Worm (Caenorhabditis elegans): ENCODE measurements around the gene F42A9.9.
A peak's percentile ranks its signal among the peaks of the same experiment; 100 is the strongest.

Gene F42A9.9

ce11 chrIV:8617047-8617446 is 21.6 kb downstream of the F42A9.9 start, which contains the start of the genes F42A9.7 and F42A9.3:
TSS of gene F42A9.7 (minus strand) at chrIV:8617147.
TSS of gene F42A9.3 (plus strand) at chrIV:8617260.
- TF ChIP-seq hlh-17 (GFP tag; optimal IDR thresholded peaks at IDR 0.05; ENCODE audit: borderline replicate concordance) (no peak), ztf-11 (tag; optimal IDR thresholded peaks at IDR 0.05) (no peak), C16A3.4 (tag; optimal IDR thresholded peaks at IDR 0.05) (no peak), aha-1 (tag; optimal IDR thresholded peaks at IDR 0.05) (no peak), nhr-85 (tag) (no peak), lin-39 (tag; optimal IDR thresholded peaks at IDR 0.05) (no peak), snpc-4 (tag; optimal IDR thresholded peaks at IDR 0.05) (no peak), mef-2 (tag; optimal IDR thresholded peaks at IDR 0.05) (no peak), nhr-28 (tag; optimal IDR thresholded peaks at IDR 0.05) (no peak), nhr-20 (tag; optimal IDR thresholded peaks at IDR 0.05) (no peak), snu-23 (GFP tag; optimal IDR thresholded peaks at IDR 0.05) (no peak), lir-3 (tag; optimal IDR thresholded peaks at IDR 0.05; ENCODE audit: poor library complexity) (no peak), swsn-7 (tag; optimal IDR thresholded peaks at IDR 0.05) (no peak), tbx-2 (tag; optimal IDR thresholded peaks at IDR 0.05) (no peak), unc-98 (GFP tag; IDR thresholded peaks at IDR 0.05) (no peak)

- TF ChIP-seq nhr-76 (tag; optimal IDR thresholded peaks at IDR 0.05) (no peak), mef-2 (tag; optimal IDR thresholded peaks at IDR 0.05) (no peak), lin-15B (tag; optimal IDR thresholded peaks at IDR 0.05) (no peak), sox-4 (tag; optimal IDR thresholded peaks at IDR 0.05) (no peak), zag-1 (tag; optimal IDR thresholded peaks at IDR 0.05) (no peak), nhr-90 (tag; optimal IDR thresholded peaks at IDR 0.05; ENCODE audit: poor library complexity) (no peak), lin-14 (GFP tag; optimal IDR thresholded peaks at IDR 0.05) (no peak), unc-62 (GFP tag; optimal IDR thresholded peaks at IDR 0.05) (no peak), unc-130 (tag; optimal IDR thresholded peaks at IDR 0.05) (no peak), lin-39 (tag; optimal IDR thresholded peaks at IDR 0.05) (no peak), lsy-2 (tag; optimal IDR thresholded peaks at IDR 0.05) (no peak), ceh-63 (GFP tag; optimal IDR thresholded peaks at IDR 0.05) (no peak), ceh-88 (GFP tag; IDR thresholded peaks at IDR 0.05) (no peak), dpl-1 (GFP tag; optimal IDR thresholded peaks at IDR 0.05) (no peak), xbp-1 (tag; optimal IDR thresholded peaks at IDR 0.05) (no peak), sptf-1 (tag; optimal IDR thresholded peaks at IDR 0.05) (no peak), mab-9 (GFP tag; IDR thresholded peaks at IDR 0.05) (no peak), egl-13 (tag; optimal IDR thresholded peaks at IDR 0.05) (no peak), hlh-17 (GFP tag; optimal IDR thresholded peaks at IDR 0.05; ENCODE audit: borderline replicate concordance) (no peak)
These were observed 23.3 kb downstream of the F42A9.9 start for ce11 chrIV:8615314-8615713.

ce11 chrIV:8614680-8615079 is 24.0 kb downstream of the F42A9.9 start, which contains the start of gene cyp-33E3:
TSS of gene cyp-33E3 (plus strand) at chrIV:8614995.
- no peak for TF ChIP-seq rnt-1 (tag; optimal IDR thresholded peaks at IDR 0.05)
- no peak for TF ChIP-seq efl-1 (optimal IDR thresholded peaks at IDR 0.05)
- peak in 1 of 2 experiments; percentile 11 for TF ChIP-seq efl-1 (GFP tag; optimal IDR thresholded peaks at IDR 0.05 in 1 of 2)
- TF ChIP-seq skn-1 (tag; optimal IDR thresholded peaks at IDR 0.05), result no peak
- no peak for TF ChIP-seq ztf-11 (tag; optimal IDR thresholded peaks at IDR 0.05)
- peak; percentile 24 for TF ChIP-seq lin-14 (GFP tag; optimal IDR thresholded peaks at IDR 0.05)
- TF ChIP-seq efl-3 (GFP tag; optimal IDR thresholded peaks at IDR 0.05), result no peak
- no peak for TF ChIP-seq mdl-1 (tag; optimal IDR thresholded peaks at IDR 0.05)
- TF ChIP-seq egl-13 (tag; optimal IDR thresholded peaks at IDR 0.05), result no peak

- TF ChIP-seq lin-14 (GFP tag; optimal IDR thresholded peaks at IDR 0.05), result peak; percentile 64
- no peak for TF ChIP-seq tbx-2 (tag; optimal IDR thresholded peaks at IDR 0.05)
- peak; percentile 60 for TF ChIP-seq elt-2 (tag; optimal IDR thresholded peaks at IDR 0.05)
- no peak for TF ChIP-seq ces-1 (GFP tag; optimal IDR thresholded peaks at IDR 0.05)
- no peak for TF ChIP-seq nhr-76 (tag; optimal IDR thresholded peaks at IDR 0.05)
- no peak for TF ChIP-seq hlh-4 (tag; optimal IDR thresholded peaks at IDR 0.05)
- no peak for TF ChIP-seq lin-39 (tag; optimal IDR thresholded peaks at IDR 0.05)
These were observed 26.6 kb downstream of the F42A9.9 start, which contains the start of the genes F42A9.17 and cyp-33E2 for ce11 chrIV:8611886-8612542. TSS of gene F42A9.17 (minus strand) at chrIV:8611936. TSS of gene cyp-33E2 (plus strand) at chrIV:8612334.
